1 fruit fly cellular context compared by ENCODE assay signal in the genomic region with DNA sequence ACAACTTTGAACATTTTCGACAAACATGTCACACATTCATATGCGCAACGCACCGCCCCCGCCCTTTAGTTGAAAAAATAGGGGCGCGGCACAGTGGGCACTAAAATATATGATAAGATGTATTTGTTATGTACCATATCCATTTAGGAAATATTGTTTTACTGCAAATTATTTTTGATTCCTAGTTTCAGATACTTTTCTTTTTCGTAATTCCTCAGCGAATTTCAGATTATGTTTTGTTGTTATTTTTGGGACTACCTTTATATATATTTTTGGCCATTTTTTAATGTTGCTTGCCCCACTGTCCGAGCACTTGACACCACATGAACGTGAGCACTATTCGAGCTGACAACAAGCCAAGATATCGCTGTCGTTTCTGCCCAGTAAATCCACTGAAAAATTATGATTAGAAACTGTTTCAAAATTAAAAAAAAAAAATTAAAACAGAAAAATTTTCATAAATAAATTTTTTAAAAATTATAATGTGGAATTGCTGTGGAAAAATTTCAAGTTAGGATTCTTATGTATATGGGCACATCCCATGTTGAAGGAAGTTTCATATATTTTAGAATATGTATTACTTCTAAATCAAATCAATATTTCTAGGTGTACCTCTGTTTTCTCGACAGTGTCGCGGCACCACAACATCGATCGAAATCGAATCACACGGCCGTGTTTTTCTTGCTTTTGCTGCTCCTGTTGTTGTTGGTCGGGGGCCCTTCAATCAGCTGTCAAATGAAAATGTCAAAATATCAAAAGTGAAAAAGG.
TF ChIP-seq lines count a peak whose summit lies in the region.

No protein-coding gene starts in this region.

TF ChIP-seq in whole organism, embryonic, 481 proteins besides CTCF, POLR2A, EP300 and RAD21 (continued from another document and continues in another):
- TF ChIP-seq shn (GFP tag; optimal IDR thresholded peaks at IDR 0.05; lab: Kevin White, UChicago) (peak; percentile 51), CG12236 (GFP tag; optimal IDR thresholded peaks at IDR 0.05; lab: Kevin White, UChicago) (peak; percentile 35), sisA (GFP tag; IDR thresholded peaks at IDR 0.05; lab: Robert Waterston, UW) (peak; percentile 90), CG5245 (GFP tag; optimal IDR thresholded peaks at IDR 0.05; lab: Kevin White, UChicago) (peak; percentile 86), kay (GFP tag; optimal IDR thresholded peaks at IDR 0.05; lab: Kevin White, UChicago) (peak; percentile 46), CG10654 (GFP tag; optimal IDR thresholded peaks at IDR 0.05; lab: Kevin White, UChicago) (peak; percentile 85), CG33213 (GFP tag; optimal IDR thresholded peaks at IDR 0.05; lab: Kevin White, UChicago) (peak; percentile 69), ro (GFP tag; IDR thresholded peaks at IDR 0.05; lab: Robert Waterston, UW) (peak; percentile 79), yki (optimal IDR thresholded peaks at IDR 0.05; lab: Kevin White, UChicago) (no peak), dmrt11E (tag; optimal IDR thresholded peaks at IDR 0.05; lab: Kevin White, UChicago) (peak; percentile 93), CG13894 (tag; optimal IDR thresholded peaks at IDR 0.05; lab: Kevin White, UChicago) (peak; percentile 12), Atf3 (GFP tag; optimal IDR thresholded peaks at IDR 0.05; lab: Kevin White, UChicago) (peak; percentile 49), CG11456 (GFP tag; IDR thresholded peaks at IDR 0.05; lab: Robert Waterston, UW) (peak; percentile 80), ara (GFP tag; IDR thresholded peaks at IDR 0.05; lab: Robert Waterston, UW) (peak; percentile 90), Sox100B (GFP tag; optimal IDR thresholded peaks at IDR 0.05; lab: Kevin White, UChicago) (peak; percentile 91), CG2202 (tag; optimal IDR thresholded peaks at IDR 0.05; lab: Kevin White, UChicago) (peak; percentile 61), az2 (GFP tag; optimal IDR thresholded peaks at IDR 0.05; lab: Kevin White, UChicago) (peak; percentile 84), CG1024 (GFP tag; IDR thresholded peaks at IDR 0.05; lab: Robert Waterston, UW) (peak; percentile 51), CG9727 (GFP tag; optimal IDR thresholded peaks at IDR 0.05; lab: Kevin White, UChicago) (peak; percentile 95), croc (GFP tag; conservative IDR thresholded peaks at IDR 0.05; lab: Robert Waterston, UW) (peak; percentile 92), CG12299 (tag; optimal IDR thresholded peaks at IDR 0.05; lab: Kevin White, UChicago) (peak; percentile 58), pros (GFP tag; optimal IDR thresholded peaks at IDR 0.05; lab: Kevin White, UChicago) (no peak), so (GFP tag; IDR thresholded peaks at IDR 0.05; lab: Robert Waterston, UW) (peak; percentile 90), Scr (GFP tag; IDR thresholded peaks at IDR 0.05; lab: Robert Waterston, UW; ENCODE audit: partially characterized antibody) (peak; percentile 31), fd102C (GFP tag; optimal IDR thresholded peaks at IDR 0.05; lab: Kevin White, UChicago) (peak; percentile 30), kni (GFP tag; optimal IDR thresholded peaks at IDR 0.05; lab: Kevin White, UChicago) (peak; percentile 86), CG6272 (GFP tag; IDR thresholded peaks at IDR 0.05; lab: Robert Waterston, UW) (peak; percentile 70), lola (GFP tag; optimal IDR thresholded peaks at IDR 0.05; lab: Kevin White, UChicago) (peak in 1 of 3 experiments; percentile 94), Lpt (GFP tag; optimal IDR thresholded peaks at IDR 0.05; lab: Kevin White, UChicago) (no peak), CG16815 (GFP tag; optimal IDR thresholded peaks at IDR 0.05; lab: Kevin White, UChicago) (peak; percentile 81), tin (GFP tag; optimal IDR thresholded peaks at IDR 0.05; lab: Kevin White, UChicago) (peak; percentile 83), klu (GFP tag; IDR thresholded peaks at IDR 0.05; lab: Robert Waterston, UW) (peak; percentile 90), Gsc (GFP tag; IDR thresholded peaks at IDR 0.05; lab: Robert Waterston, UW) (peak; percentile 77), tll (GFP tag; optimal IDR thresholded peaks at IDR 0.05; lab: Kevin White, UChicago) (no peak), fru (optimal IDR thresholded peaks at IDR 0.05; lab: Kevin White, UChicago) (no peak), CG34422 (GFP tag; IDR thresholded peaks at IDR 0.05; lab: Robert Waterston, UW) (peak; percentile 89), CG4360 (GFP tag; IDR thresholded peaks at IDR 0.05; lab: Robert Waterston, UW) (peak; percentile 92), prd (optimal IDR thresholded peaks at IDR 0.05; lab: Kevin White, UChicago) (no peak), prd (GFP tag; IDR thresholded peaks at IDR 0.05; lab: Robert Waterston, UW) (peak; percentile 91), Atf6 (GFP tag; IDR thresholded peaks at IDR 0.05; lab: Robert Waterston, UW) (peak; percentile 91), Hmx (GFP tag; optimal IDR thresholded peaks at IDR 0.05; lab: Kevin White, UChicago) (no peak), CG8944 (GFP tag; optimal IDR thresholded peaks at IDR 0.05; lab: Kevin White, UChicago) (peak; percentile 38), CG8359 (GFP tag; optimal IDR thresholded peaks at IDR 0.05; lab: Kevin White, UChicago; ENCODE audit: borderline replicate concordance) (peak; percentile 74), Dek (tag; optimal IDR thresholded peaks at IDR 0.05; lab: Kevin White, UChicago) (peak; percentile 65), CG15011 (GFP tag; optimal IDR thresholded peaks at IDR 0.05; lab: Kevin White, UChicago) (peak; percentile 53), Side (GFP tag; optimal IDR thresholded peaks at IDR 0.05; lab: Kevin White, UChicago) (peak; percentile 45), Taf1 (GFP tag; IDR thresholded peaks at IDR 0.05; lab: Robert Waterston, UW) (peak; percentile 57; the same call in 1 of the 2 replicates), CG10979 (tag; optimal IDR thresholded peaks at IDR 0.05; lab: Kevin White, UChicago) (peak; percentile 97), gem (tag; optimal IDR thresholded peaks at IDR 0.05; lab: Kevin White, UChicago) (peak; percentile 96), CG14965 (GFP tag; optimal IDR thresholded peaks at IDR 0.05; lab: Kevin White, UChicago; ENCODE audit: borderline replicate concordance) (no peak), Doc3 (GFP tag; IDR thresholded peaks at IDR 0.05; lab: Robert Waterston, UW; ENCODE audit: partially characterized antibody) (peak; percentile 36; the same call in 1 of the 3 replicates), trh (GFP tag; optimal IDR thresholded peaks at IDR 0.05; lab: Kevin White, UChicago) (peak; percentile 50), Kr (GFP tag; optimal IDR thresholded peaks at IDR 0.05; lab: Kevin White, UChicago) (no peak), zf30C (GFP tag; optimal IDR thresholded peaks at IDR 0.05; lab: Kevin White, UChicago) (peak; percentile 95), Elba2 (GFP tag; optimal IDR thresholded peaks at IDR 0.05; lab: Kevin White, UChicago) (no peak), Tbp (GFP tag; optimal IDR thresholded peaks at IDR 0.05; lab: Kevin White, UChicago) (no peak), sug (tag; optimal IDR thresholded peaks at IDR 0.05; lab: Kevin White, UChicago) (peak; percentile 64), CG6765 (GFP tag; optimal IDR thresholded peaks at IDR 0.05; lab: Kevin White, UChicago) (peak; percentile 67), schlank (tag; optimal IDR thresholded peaks at IDR 0.05; lab: Kevin White, UChicago) (no peak), CG6654 (GFP tag; optimal IDR thresholded peaks at IDR 0.05; lab: Kevin White, UChicago) (peak; percentile 77), CG12219 (GFP tag; optimal IDR thresholded peaks at IDR 0.05; lab: Kevin White, UChicago) (peak; percentile 60), Abd-B (GFP tag; optimal IDR thresholded peaks at IDR 0.05; lab: Kevin White, UChicago) (peak; percentile 82), CHES-1-like (GFP tag; optimal IDR thresholded peaks at IDR 0.05; lab: Kevin White, UChicago) (no peak), ranshi (GFP tag; IDR thresholded peaks at IDR 0.05; lab: Robert Waterston, UW) (peak; percentile 76), bigmax (GFP tag; optimal IDR thresholded peaks at IDR 0.05; lab: Kevin White, UChicago) (no peak), Fer2 (tag; optimal IDR thresholded peaks at IDR 0.05; lab: Kevin White, UChicago) (peak; percentile 62), CG1792 (GFP tag; optimal IDR thresholded peaks at IDR 0.05; lab: Kevin White, UChicago) (peak; percentile 75), nerfin-1 (tag; optimal IDR thresholded peaks at IDR 0.05; lab: Kevin White, UChicago) (peak; percentile 88), MESR4 (GFP tag; optimal IDR thresholded peaks at IDR 0.05; lab: Kevin White, UChicago) (no peak), Blimp-1 (GFP tag; optimal IDR thresholded peaks at IDR 0.05; lab: Kevin White, UChicago) (peak; percentile 89), Sox102F (GFP tag; optimal IDR thresholded peaks at IDR 0.05; lab: Kevin White, UChicago) (peak; percentile 90), Sin3A (optimal IDR thresholded peaks at IDR 0.05; lab: Kevin White, UChicago) (no peak), Camta (GFP tag; optimal IDR thresholded peaks at IDR 0.05; lab: Kevin White, UChicago) (peak; percentile 65), Hr3 (GFP tag; optimal IDR thresholded peaks at IDR 0.05; lab: Kevin White, UChicago) (peak; percentile 81), CG31441 (GFP tag; IDR thresholded peaks at IDR 0.05; lab: Robert Waterston, UW) (peak; percentile 66), chn (GFP tag; optimal IDR thresholded peaks at IDR 0.05; lab: Kevin White, UChicago) (peak; percentile 70), CG4707 (GFP tag; optimal IDR thresholded peaks at IDR 0.05; lab: Kevin White, UChicago) (peak; percentile 94), CG3726 (GFP tag; IDR thresholded peaks at IDR 0.05; lab: Robert Waterston, UW) (peak; percentile 61; the same call in 2 of the 3 replicates), CG17328 (GFP tag; IDR thresholded peaks at IDR 0.05; lab: Robert Waterston, UW) (peak; percentile 80), PHDP (tag; optimal IDR thresholded peaks at IDR 0.05; lab: Kevin White, UChicago) (peak; percentile 90), crc (GFP tag; optimal IDR thresholded peaks at IDR 0.05; lab: Kevin White, UChicago) (peak; percentile 70), zfh1 (GFP tag; IDR thresholded peaks at IDR 0.05; lab: Robert Waterston, UW) (peak; percentile 93), Ets97D (GFP tag; optimal IDR thresholded peaks at IDR 0.05; lab: Kevin White, UChicago) (peak; percentile 43), CG30431 (GFP tag; optimal IDR thresholded peaks at IDR 0.05; lab: Kevin White, UChicago) (peak; percentile 61), disco-r (GFP tag; optimal IDR thresholded peaks at IDR 0.05; lab: Kevin White, UChicago) (peak; percentile 69), CG2116 (GFP tag; optimal IDR thresholded peaks at IDR 0.05; lab: Kevin White, UChicago) (peak; percentile 52), tgo (GFP tag; IDR thresholded peaks at IDR 0.05; lab: Robert Waterston, UW) (peak; percentile 92), sd (tag; optimal IDR thresholded peaks at IDR 0.05; lab: Kevin White, UChicago) (peak; percentile 55), zen2 (GFP tag; IDR thresholded peaks at IDR 0.05; lab: Robert Waterston, UW; ENCODE audit: partially characterized antibody) (no peak), Hr39 (optimal IDR thresholded peaks at IDR 0.05; lab: Kevin White, UChicago) (no peak), CG17612 (GFP tag; IDR thresholded peaks at IDR 0.05; lab: Robert Waterston, UW) (peak; percentile 64; the same call in 1 of the 2 replicates), CG17568 (GFP tag; optimal IDR thresholded peaks at IDR 0.05; lab: Kevin White, UChicago) (peak; percentile 65), HLH3B (GFP tag; IDR thresholded peaks at IDR 0.05; lab: Robert Waterston, UW) (peak; percentile 86), CG11696 (GFP tag; IDR thresholded peaks at IDR 0.05; lab: Robert Waterston, UW) (peak; percentile 77), slbo (GFP tag; IDR thresholded peaks at IDR 0.05; lab: Robert Waterston, UW) (peak; percentile 79), Xrp1 (GFP tag; IDR thresholded peaks at IDR 0.05; lab: Robert Waterston, UW) (peak; percentile 94), nerfin-2 (GFP tag; IDR thresholded peaks at IDR 0.05; lab: Robert Waterston, UW; ENCODE audit: partially characterized antibody) (peak; percentile 20; the same call in 1 of the 2 replicates), CG31224 (GFP tag; IDR thresholded peaks at IDR 0.05; lab: Robert Waterston, UW) (peak; percentile 61), ttk (GFP tag; IDR thresholded peaks at IDR 0.05; lab: Robert Waterston, UW) (peak; percentile 74), grau (tag; optimal IDR thresholded peaks at IDR 0.05; lab: Kevin White, UChicago) (peak; percentile 87), dati (GFP tag; IDR thresholded peaks at IDR 0.05; lab: Robert Waterston, UW) (peak; percentile 60; the same call in 1 of the 2 replicates), CG3281 (GFP tag; optimal IDR thresholded peaks at IDR 0.05; lab: Kevin White, UChicago) (peak; percentile 86), Antp (GFP tag; optimal IDR thresholded peaks at IDR 0.05; lab: Kevin White, UChicago) (peak; percentile 68), CG18476 (GFP tag; optimal IDR thresholded peaks at IDR 0.05; lab: Kevin White, UChicago) (peak; percentile 84), bab2 (GFP tag; optimal IDR thresholded peaks at IDR 0.05; lab: Kevin White, UChicago) (peak; percentile 72), gsb (GFP tag; IDR thresholded peaks at IDR 0.05; lab: Robert Waterston, UW) (peak; percentile 62), gsb-n (tag; optimal IDR thresholded peaks at IDR 0.05; lab: Kevin White, UChicago) (peak; percentile 90), pb (GFP tag; optimal IDR thresholded peaks at IDR 0.05; lab: Kevin White, UChicago) (no peak), otp (GFP tag; IDR thresholded peaks at IDR 0.05; lab: Robert Waterston, UW) (peak; percentile 87), H15 (GFP tag; IDR thresholded peaks at IDR 0.05; lab: Robert Waterston, UW) (peak; percentile 84), tx (GFP tag; optimal IDR thresholded peaks at IDR 0.05; lab: Kevin White, UChicago) (peak; percentile 27), ind (GFP tag; optimal IDR thresholded peaks at IDR 0.05; lab: Kevin White, UChicago) (peak; percentile 70), hb (GFP tag; IDR thresholded peaks at IDR 0.05; lab: Robert Waterston, UW; ENCODE audit: partially characterized antibody) (peak; percentile 66), Med (GFP tag; lab: Kevin White, UChicago) (peak; percentile 81), ap (GFP tag; IDR thresholded peaks at IDR 0.05; lab: Robert Waterston, UW) (peak; percentile 62), tna (GFP tag; IDR thresholded peaks at IDR 0.05; lab: Robert Waterston, UW; ENCODE audit: partially characterized antibody) (peak; percentile 31; the same call in 1 of the 2 replicates), HmgZ (tag; optimal IDR thresholded peaks at IDR 0.05; lab: Kevin White, UChicago) (peak; percentile 19), unpg (GFP tag; optimal IDR thresholded peaks at IDR 0.05; lab: Kevin White, UChicago) (peak; percentile 92), Dip2 (GFP tag; IDR thresholded peaks at IDR 0.05; lab: Robert Waterston, UW) (peak; percentile 51; the same call in 1 of the 2 replicates), scrt (GFP tag; optimal IDR thresholded peaks at IDR 0.05; lab: Kevin White, UChicago) (peak; percentile 68), org-1 (GFP tag; optimal IDR thresholded peaks at IDR 0.05; lab: Kevin White, UChicago) (peak; percentile 55)
